Worm (Caenorhabditis elegans) whole organism, L3 larva: ENCODE results near the gene pud-4.
"Not testable (repeated sequence)": the region's sequence is repeated elsewhere in the genome, so short reads cannot be mapped to it uniquely, and the experiment has no call there.

Experiments used
- R02D3.7 ChIP-seq: fragments of 150-350 bp; optimal IDR thresholded peaks from 2 replicates; lab custom pipeline; 2014; ENCODE audit warnings: missing biosample characterization, missing genetic modification characterization
- ZK546.5 ChIP-seq: sonication (generic microtip); optimal IDR thresholded peaks from 2 replicates; lab custom pipeline; 2017; ENCODE audit warnings: missing biosample characterization, missing genetic modification characterization
- aly-2 ChIP-seq: fragments of 150-350 bp; optimal IDR thresholded peaks from 2 replicates; lab custom pipeline; 2014; ENCODE audit warnings: missing biosample characterization, missing genetic modification characterization
- ama-1 ChIP-seq: fragments of 150-350 bp; optimal IDR thresholded peaks from 2 replicates; lab custom pipeline; 2018
- ceh-16 ChIP-seq: sonication (generic microtip); optimal IDR thresholded peaks from 2 replicates; lab custom pipeline; 2017; ENCODE audit warnings: missing biosample characterization, missing genetic modification characterization
- ceh-82 ChIP-seq: fragments of 150-350 bp; optimal IDR thresholded peaks from 2 replicates; lab custom pipeline; 2014; ENCODE audit warnings: missing biosample characterization, missing genetic modification characterization
- ceh-9 ChIP-seq: sonication (generic microtip); optimal IDR thresholded peaks from 2 replicates; lab custom pipeline; 2018; ENCODE audit warnings: missing biosample characterization, missing genetic modification characterization
- egl-5 ChIP-seq: fragments of 150-350 bp; optimal IDR thresholded peaks from 2 replicates; lab custom pipeline; 2017; ENCODE audit warnings: missing biosample characterization, missing genetic modification reagents, missing genetic modification characterization, inconsistent platforms
- elt-1 ChIP-seq: fragments of 150-350 bp; optimal IDR thresholded peaks from 2 replicates; lab custom pipeline; 2014; ENCODE audit warnings: missing biosample characterization, missing genetic modification characterization
- elt-2 ChIP-seq: sonication (generic microtip); optimal IDR thresholded peaks from 2 replicates; lab custom pipeline; 2016; ENCODE audit warnings: missing genetic modification reagents, mild to moderate bottlenecking, missing genetic modification characterization, missing compliant biosample characterization
- elt-3 ChIP-seq, 3 experiments: fragments of 150-350 bp in 1 of 3; sonication (generic microtip) in 2 of 3; optimal IDR thresholded peaks; 2 replicates in 2 of 3; 4 replicates in 1 of 3; lab custom pipeline; 2014 to 2017; ENCODE audit warnings: missing biosample characterization in 3 of 3, missing genetic modification characterization in 3 of 3
- fkh-10 ChIP-seq: sonication (generic microtip); optimal IDR thresholded peaks from 2 replicates; lab custom pipeline; 2017; ENCODE audit warnings: missing biosample characterization, missing genetic modification reagents, missing genetic modification characterization
- fkh-2 ChIP-seq: fragments of 150-350 bp; optimal IDR thresholded peaks from 2 replicates; lab custom pipeline; 2014; ENCODE audit warnings: missing biosample characterization, missing genetic modification reagents, missing genetic modification characterization
- jun-1 ChIP-seq: fragments of 150-350 bp; optimal IDR thresholded peaks from 2 replicates; lab custom pipeline; 2014; ENCODE audit warnings: missing biosample characterization, missing genetic modification reagents, missing genetic modification characterization
- lin-15B ChIP-seq: fragments of 150-350 bp; optimal IDR thresholded peaks from 2 replicates; lab custom pipeline; 2014; ENCODE audit warnings: missing biosample characterization, missing genetic modification characterization
- lsy-12 ChIP-seq: sonication (generic microtip); optimal IDR thresholded peaks from 2 replicates; lab custom pipeline; 2016; ENCODE audit warnings: mild to moderate bottlenecking, missing genetic modification characterization, missing compliant biosample characterization
- mdl-1 ChIP-seq: fragments of 150-350 bp; optimal IDR thresholded peaks from 2 replicates; lab custom pipeline; 2014; ENCODE audit warnings: missing biosample characterization, missing genetic modification characterization
- nfya-1 ChIP-seq: sonication (generic microtip); optimal IDR thresholded peaks from 2 replicates; lab custom pipeline; 2017; ENCODE audit warnings: missing genetic modification characterization, mild to moderate bottlenecking, missing compliant biosample characterization, antibody characterized with exemption, moderate library complexity; ENCODE audit not compliant: insufficient read depth
- nhr-11 ChIP-seq: fragments of 150-350 bp; optimal IDR thresholded peaks from 2 replicates; lab custom pipeline; 2014; ENCODE audit warnings: missing biosample characterization, missing genetic modification characterization
- nhr-237 ChIP-seq: fragments of 150-350 bp; optimal IDR thresholded peaks from 2 replicates; lab custom pipeline; 2014; ENCODE audit warnings: missing biosample characterization, missing genetic modification characterization
- nhr-28 ChIP-seq: fragments of 150-350 bp; optimal IDR thresholded peaks from 2 replicates; lab custom pipeline; 2014; ENCODE audit warnings: missing biosample characterization, missing genetic modification characterization
- nhr-43 ChIP-seq: sonication (generic microtip); optimal IDR thresholded peaks from 2 replicates; lab custom pipeline; 2016; ENCODE audit warnings: mild to moderate bottlenecking, missing genetic modification characterization, missing compliant biosample characterization; ENCODE audit not compliant: poor library complexity, severe bottlenecking
- nhr-67 ChIP-seq: fragments of 150-350 bp; optimal IDR thresholded peaks from 2 replicates; lab custom pipeline; 2014; ENCODE audit warnings: missing biosample characterization, missing genetic modification characterization
- nhr-76 ChIP-seq: fragments of 150-350 bp; sonication (generic microtip); optimal IDR thresholded peaks from 5 replicates; lab custom pipeline; 2014; ENCODE audit warnings: missing biosample characterization, missing genetic modification characterization
- nhr-77 ChIP-seq: fragments of 150-350 bp; optimal IDR thresholded peaks from 2 replicates; lab custom pipeline; 2014; ENCODE audit warnings: missing biosample characterization, missing genetic modification characterization
- pqm-1 ChIP-seq: fragments of 150-350 bp; optimal IDR thresholded peaks from 2 replicates; lab custom pipeline; 2017; ENCODE audit warnings: missing biosample characterization, missing genetic modification characterization, inconsistent platforms
- sea-2 ChIP-seq: fragments of 150-350 bp; sonication (generic microtip); optimal IDR thresholded peaks from 4 replicates; lab custom pipeline; 2014; ENCODE audit warnings: missing biosample characterization, missing genetic modification reagents, missing genetic modification characterization
- skn-1 ChIP-seq: fragments of 150-350 bp; optimal IDR thresholded peaks from 2 replicates; lab custom pipeline; 2014; ENCODE audit warnings: missing biosample characterization, missing genetic modification characterization
- snpc-4 ChIP-seq: fragments of 150-350 bp; optimal IDR thresholded peaks from 2 replicates; lab custom pipeline; 2014; ENCODE audit warnings: missing biosample characterization, missing genetic modification characterization
- unc-39 ChIP-seq: sonication (generic microtip); optimal IDR thresholded peaks from 4 replicates; lab custom pipeline; 2017; ENCODE audit warnings: missing biosample characterization, missing genetic modification characterization
- unc-62 ChIP-seq: fragments of 150-350 bp; sonication (generic microtip); optimal IDR thresholded peaks from 4 replicates; lab custom pipeline; 2014; ENCODE audit warnings: missing biosample characterization, missing genetic modification reagents, missing genetic modification characterization
- zag-1 ChIP-seq: fragments of 150-350 bp; optimal IDR thresholded peaks from 2 replicates; lab custom pipeline; 2014; ENCODE audit warnings: missing biosample characterization, missing genetic modification characterization
- ztf-4 ChIP-seq: fragments of 150-350 bp; optimal IDR thresholded peaks from 2 replicates; lab custom pipeline; 2014; ENCODE audit warnings: missing biosample characterization, missing genetic modification characterization

The pud-4 gene

ce11 chrV:2331616-2332015, 5.1 kb downstream of the pud-4 start, which contains the start of gene irld-32:
TSS of gene irld-32 (plus strand) at chrV:2331916.
- not testable (repeated sequence) for TF ChIP-seq mdl-1, ceh-16, nhr-77 (tag; lab: Kevin White, UChicago)

ce11 chrV:2336151-2336550, 9.7 kb downstream of the pud-4 start, which contains the start of gene irld-28:
TSS of gene irld-28 (minus strand) at chrV:2336251.
- no peak for TF ChIP-seq elt-1 (tag; lab: Kevin White, UChicago)
- no peak for TF ChIP-seq ceh-16 (tag; lab: Kevin White, UChicago)
- no peak for TF ChIP-seq unc-39 (tag; lab: Kevin White, UChicago)
- no peak for TF ChIP-seq ama-1 (lab: Kevin White, UChicago)
- no peak for TF ChIP-seq skn-1 (tag; lab: Kevin White, UChicago)
- TF ChIP-seq nhr-67 (tag; lab: Kevin White, UChicago), result no peak
- no peak for TF ChIP-seq nhr-237
- no peak for TF ChIP-seq ceh-82 (tag; lab: Kevin White, UChicago)
- no peak for TF ChIP-seq lin-15B (tag; lab: Kevin White, UChicago)

ce11 chrV:2338538-2338937, 12.1 kb downstream of the pud-4 start, which contains the start of gene irld-29:
TSS of gene irld-29 (minus strand) at chrV:2338638.
- TF ChIP-seq skn-1 (tag; lab: Kevin White, UChicago) (no peak), egl-5 (tag; lab: Kevin White, UChicago) (no peak), ceh-82 (tag; lab: Kevin White, UChicago) (no peak), R02D3.7 (tag; lab: Kevin White, UChicago) (no peak), fkh-2 (no peak), ceh-9 (tag; lab: Kevin White, UChicago) (no peak), jun-1 (tag; lab: Kevin White, UChicago) (no peak), nhr-28 (tag; lab: Kevin White, UChicago) (no peak), nhr-76 (tag; lab: Kevin White, UChicago) (no peak)

- no peak for TF ChIP-seq unc-62 (GFP tag; lab: Kevin White, UChicago)
- TF ChIP-seq lsy-12 (tag; lab: Kevin White, UChicago), result no peak
- no peak for TF ChIP-seq nhr-11
- TF ChIP-seq egl-5 (tag; lab: Kevin White, UChicago), result no peak
- TF ChIP-seq zag-1 (tag; lab: Kevin White, UChicago), result no peak
- TF ChIP-seq R02D3.7 (tag; lab: Kevin White, UChicago), result no peak
- no peak for TF ChIP-seq ceh-82 (tag; lab: Kevin White, UChicago)
- TF ChIP-seq, all 47 proteins: peak for 0
These were observed 14.8 kb downstream of the pud-4 start, which contains the start of gene irld-30 for ce11 chrV:2341285-2341684. TSS of gene irld-30 (minus strand) at chrV:2341385.

DNA sequence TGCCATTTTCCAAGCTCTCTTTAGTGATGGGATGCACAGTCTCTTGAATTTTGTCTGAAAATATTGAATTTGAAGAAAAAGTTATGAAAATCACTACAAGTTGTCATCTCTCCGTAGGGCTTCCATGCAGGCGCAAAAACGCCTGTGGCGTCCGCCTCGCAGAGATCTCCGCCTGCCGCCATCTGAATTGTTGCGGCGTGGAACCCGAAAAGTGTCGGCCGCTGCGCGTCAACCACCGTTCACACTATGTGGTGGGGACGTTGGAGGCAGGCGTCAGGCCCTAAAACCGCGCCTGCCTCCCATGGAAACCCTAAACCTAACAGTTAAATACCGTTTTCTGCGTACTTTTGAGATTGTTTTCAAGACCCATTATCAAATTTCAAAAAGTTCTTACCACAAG, 15.6 kb downstream of the pud-4 start:
- no peak for TF ChIP-seq ZK546.5

DNA sequence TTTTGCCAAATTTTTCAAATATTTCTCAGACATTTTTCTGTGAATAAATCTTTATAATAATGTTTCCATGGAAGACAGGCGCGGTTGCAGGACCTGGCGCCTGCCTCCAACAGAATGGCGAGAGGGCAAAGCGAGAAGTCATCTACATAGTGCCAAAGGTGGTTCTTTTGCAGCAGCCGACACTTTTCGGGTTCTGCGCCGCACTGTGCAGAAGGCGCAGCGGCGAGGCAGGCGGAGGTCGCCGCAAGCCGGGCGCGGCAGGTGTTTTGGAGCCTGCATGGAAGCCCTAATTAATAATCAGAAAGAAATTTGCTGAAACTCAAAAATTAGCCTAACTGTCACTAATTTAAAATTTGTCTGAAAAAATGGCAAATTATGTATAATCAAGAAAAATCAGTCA, 17.1 kb downstream of the pud-4 start:
- no peak for TF ChIP-seq elt-3 (tag; optimal IDR thresholded peaks at IDR 0.05; lab: Kevin White, UChicago)
- no peak for TF ChIP-seq jun-1 (tag; lab: Kevin White, UChicago)
- TF ChIP-seq pqm-1 (tag; lab: Kevin White, UChicago), result no peak
- TF ChIP-seq nhr-237, result no peak
- TF ChIP-seq sea-2 (GFP tag; lab: Kevin White, UChicago), result no peak
- TF ChIP-seq elt-1 (tag; lab: Kevin White, UChicago), result no peak
- TF ChIP-seq lsy-12 (tag; lab: Kevin White, UChicago), result no peak
- no peak for TF ChIP-seq elt-2
- TF ChIP-seq nhr-43 (tag; lab: Kevin White, UChicago), result no peak
- TF ChIP-seq zag-1 (tag; lab: Kevin White, UChicago), result no peak
- TF ChIP-seq ZK546.5, result no peak
- TF ChIP-seq mdl-1 (tag; lab: Kevin White, UChicago), result no peak
- no peak for TF ChIP-seq nhr-77 (tag; lab: Kevin White, UChicago)
- no peak for TF ChIP-seq ztf-4 (tag; lab: Kevin White, UChicago)
- TF ChIP-seq fkh-10 (GFP tag; lab: Kevin White, UChicago), result no peak
- no peak for TF ChIP-seq snpc-4 (tag; lab: Kevin White, UChicago)
- TF ChIP-seq nhr-28 (tag; lab: Kevin White, UChicago), result no peak
- TF ChIP-seq nfya-1, result no peak
- no peak for TF ChIP-seq unc-39 (tag; lab: Kevin White, UChicago)
- no peak for TF ChIP-seq aly-2 (tag; lab: Kevin White, UChicago)
